Fruit fly (Drosophila melanogaster) whole organism, embryonic: Measurements from ENCODE around the gene Coq5.

Experiments
- B-H1 ChIP-seq: fragments of 200-800 bp; sonication (Bioruptor generic); IDR thresholded peaks from 3 replicates; pipeline ENCODE4 v1.3.6; 2022; ENCODE audit warnings: missing biosample characterization, missing genetic modification characterization
- CG12071 ChIP-seq: fragments of 200-800 bp; sonication (Bioruptor generic); optimal IDR thresholded peaks from 3 replicates; lab custom pipeline; 2018; ENCODE audit warnings: missing biosample characterization, mild to moderate bottlenecking, missing genetic modification characterization
- CG12744 ChIP-seq: fragments of 200-800 bp; sonication (Bioruptor generic); optimal IDR thresholded peaks from 2 replicates; lab custom pipeline; 2016; ENCODE audit warnings: missing biosample characterization, missing genetic modification characterization
- CG13775 ChIP-seq: fragments of 200-800 bp; sonication (Bioruptor generic); optimal IDR thresholded peaks from 3 replicates; lab custom pipeline; 2017; ENCODE audit warnings: missing biosample characterization, mild to moderate bottlenecking, missing genetic modification characterization
- CG15601 ChIP-seq: fragments of 200-800 bp; sonication (Bioruptor generic); optimal IDR thresholded peaks from 3 replicates; lab custom pipeline; 2019; ENCODE audit warnings: missing biosample characterization, mild to moderate bottlenecking, missing genetic modification characterization, moderate library complexity
- CG16863 ChIP-seq: fragments of 200-800 bp; sonication (Bioruptor generic); optimal IDR thresholded peaks from 3 replicates; lab custom pipeline; 2016; ENCODE audit warnings: missing biosample characterization, missing genetic modification characterization
- CG17328 ChIP-seq: fragments of 200-800 bp; sonication (Bioruptor generic); IDR thresholded peaks from 2 replicates; pipeline ENCODE4 v1.3.6; 2022; ENCODE audit warnings: missing biosample characterization, missing genetic modification characterization
- CG17912 ChIP-seq: fragments of 200-800 bp; sonication (Bioruptor generic); optimal IDR thresholded peaks from 2 replicates; lab custom pipeline; 2018; ENCODE audit warnings: missing biosample characterization, mild to moderate bottlenecking, missing genetic modification characterization
- CG18476 ChIP-seq: fragments of 200-800 bp; sonication (Bioruptor generic); optimal IDR thresholded peaks from 2 replicates; lab custom pipeline; 2016; ENCODE audit warnings: missing biosample characterization, mild to moderate bottlenecking, missing genetic modification characterization
- CG2889 ChIP-seq: fragments of 200-800 bp; sonication (Bioruptor generic); IDR thresholded peaks from 3 replicates; pipeline ENCODE4 v1.3.6; 2022; ENCODE audit warnings: missing biosample characterization, missing genetic modification characterization
- CG4328 ChIP-seq: fragments of 200-800 bp; sonication (Bioruptor generic); optimal IDR thresholded peaks from 3 replicates; lab custom pipeline; 2017; ENCODE audit warnings: missing biosample characterization, missing genetic modification reagents, missing genetic modification characterization
- CG4360 ChIP-seq: fragments of 200-800 bp; sonication (Bioruptor generic); IDR thresholded peaks from 2 replicates; pipeline ENCODE4 v1.3.6; 2022; ENCODE audit warnings: missing biosample characterization, missing genetic modification characterization
- CG4617 ChIP-seq: fragments of 200-800 bp; sonication (Bioruptor generic); optimal IDR thresholded peaks from 3 replicates; lab custom pipeline; 2016; ENCODE audit warnings: missing biosample characterization, missing genetic modification characterization, borderline replicate concordance
- CG5180 ChIP-seq: fragments of 200-800 bp; sonication (Bioruptor generic); optimal IDR thresholded peaks from 3 replicates; lab custom pipeline; 2017; ENCODE audit warnings: missing biosample characterization, missing genetic modification characterization, mild to moderate bottlenecking, moderate library complexity, missing genetic modification reagents
- CG5245 ChIP-seq: fragments of 200-800 bp; sonication (Bioruptor generic); optimal IDR thresholded peaks from 3 replicates; lab custom pipeline; 2016; ENCODE audit warnings: missing biosample characterization, missing genetic modification characterization
- CG6272 ChIP-seq: fragments of 200-800 bp; sonication (Bioruptor generic); IDR thresholded peaks from 2 replicates; pipeline ENCODE4 v1.3.6; 2022; ENCODE audit warnings: missing biosample characterization, missing genetic modification characterization
- CG6683 ChIP-seq: fragments of 200-800 bp; sonication (Bioruptor generic); optimal IDR thresholded peaks from 2 replicates; lab custom pipeline; 2017; ENCODE audit warnings: missing biosample characterization, mild to moderate bottlenecking, missing genetic modification characterization, missing genetic modification reagents
- CG7786 ChIP-seq: fragments of 200-800 bp; sonication (Bioruptor generic); optimal IDR thresholded peaks from 2 replicates; lab custom pipeline; 2016; ENCODE audit warnings: missing biosample characterization, missing genetic modification characterization
- CG8765 ChIP-seq: fragments of 200-800 bp; sonication (Bioruptor generic); IDR thresholded peaks from 2 replicates; pipeline ENCODE4 v1.3.6; 2022; ENCODE audit warnings: missing biosample characterization, missing genetic modification characterization
- D ChIP-seq, 2 experiments: fragments of 200-800 bp in 1 of 2; fragments of >200 bp in 1 of 2; sonication (Bioruptor generic) in 1 of 2; optimal IDR thresholded peaks; 2 replicates in 1 of 2; 3 replicates in 1 of 2; lab custom pipeline; 2017; ENCODE audit warnings: mild to moderate bottlenecking in 1 of 2, missing biosample characterization in 1 of 2, missing genetic modification characterization in 1 of 2, missing genetic modification reagents in 1 of 2
- Dbx ChIP-seq: fragments of 200-800 bp; sonication (Bioruptor generic); IDR thresholded peaks from 3 replicates; pipeline ENCODE4 v1.3.6; 2022; ENCODE audit warnings: missing biosample characterization, missing genetic modification characterization
- Dll ChIP-seq: fragments of 200-800 bp; sonication (Bioruptor generic); IDR thresholded peaks from 4 replicates; pipeline ENCODE4 v1.3.6; 2022; ENCODE audit warnings: missing biosample characterization, missing genetic modification characterization; ENCODE audit not compliant: partially characterized antibody
- Eip74EF ChIP-seq, 2 experiments: fragments of 200-800 bp in 1 of 2; fragments of >200 bp in 1 of 2; sonication (Bioruptor generic) in 1 of 2; optimal IDR thresholded peaks; 2 replicates each; lab custom pipeline; 2017 to 2019; ENCODE audit warnings: missing biosample characterization in 2 of 2, missing genetic modification characterization in 2 of 2, mild to moderate bottlenecking in 1 of 2, moderate library complexity in 1 of 2
- Elba2 ChIP-seq: fragments of 200-800 bp; sonication (Bioruptor generic); optimal IDR thresholded peaks from 3 replicates; lab custom pipeline; 2016; ENCODE audit warnings: missing biosample characterization, missing genetic modification characterization
- HLHmδ ChIP-seq: fragments of 200-800 bp; sonication (Bioruptor generic); optimal IDR thresholded peaks from 2 replicates; lab custom pipeline; 2018; ENCODE audit warnings: missing biosample characterization, mild to moderate bottlenecking, missing genetic modification characterization, moderate library complexity
- Hmx ChIP-seq: fragments of 200-800 bp; sonication (Bioruptor generic); optimal IDR thresholded peaks from 2 replicates; lab custom pipeline; 2016; ENCODE audit warnings: missing biosample characterization, missing genetic modification characterization
- Max ChIP-seq: fragments of 200-800 bp; sonication (Bioruptor generic); optimal IDR thresholded peaks from 2 replicates; lab custom pipeline; 2016; ENCODE audit warnings: missing biosample characterization, mild to moderate bottlenecking, missing genetic modification characterization
- Mrtf ChIP-seq: fragments of 200-800 bp; sonication (Bioruptor generic); IDR thresholded peaks from 3 replicates; pipeline ENCODE4 v1.3.6; 2022; ENCODE audit warnings: missing biosample characterization, missing genetic modification characterization
- Neu2 ChIP-seq: fragments of 200-800 bp; sonication (Bioruptor generic); optimal IDR thresholded peaks from 3 replicates; lab custom pipeline; 2016; ENCODE audit warnings: missing biosample characterization, missing genetic modification characterization, borderline replicate concordance
- Nf-YB ChIP-seq: fragments of 200-800 bp; sonication (Bioruptor generic); optimal IDR thresholded peaks from 3 replicates; lab custom pipeline; 2019; ENCODE audit warnings: missing biosample characterization, mild to moderate bottlenecking, missing genetic modification characterization, moderate library complexity
- Scr ChIP-seq: fragments of 200-800 bp; sonication (Bioruptor generic); IDR thresholded peaks from 2 replicates; pipeline ENCODE4 v1.3.6; 2022; ENCODE audit warnings: missing biosample characterization, missing genetic modification characterization; ENCODE audit not compliant: partially characterized antibody
- Vsx1 ChIP-seq: fragments of 200-800 bp; sonication (Bioruptor generic); optimal IDR thresholded peaks from 2 replicates; lab custom pipeline; 2017; ENCODE audit warnings: missing biosample characterization, mild to moderate bottlenecking, missing genetic modification characterization, missing genetic modification reagents
- ap ChIP-seq: fragments of 200-800 bp; sonication (Bioruptor generic); IDR thresholded peaks from 2 replicates; pipeline ENCODE4 v1.3.6; 2022; ENCODE audit warnings: missing biosample characterization, missing genetic modification characterization
- bcd ChIP-seq: fragments of 200-800 bp; sonication (Bioruptor generic); optimal IDR thresholded peaks from 2 replicates; lab custom pipeline; 2017; ENCODE audit warnings: missing biosample characterization, mild to moderate bottlenecking, missing genetic modification characterization
- cg ChIP-seq: fragments of 200-800 bp; sonication (Bioruptor generic); optimal IDR thresholded peaks from 3 replicates; lab custom pipeline; 2019; ENCODE audit warnings: missing biosample characterization, mild to moderate bottlenecking, missing genetic modification characterization, moderate library complexity
- chinmo ChIP-seq: fragments of 200-800 bp; sonication (Bioruptor generic); IDR thresholded peaks from 4 replicates; pipeline ENCODE4 v1.3.6; 2022; ENCODE audit warnings: missing biosample characterization, missing genetic modification characterization; ENCODE audit not compliant: partially characterized antibody
- dimm ChIP-seq: fragments of 200-800 bp; sonication (Bioruptor generic); IDR thresholded peaks from 2 replicates; pipeline ENCODE4 v1.3.6; 2022; ENCODE audit warnings: missing biosample characterization, missing genetic modification characterization
- emc ChIP-seq: fragments of 200-800 bp; sonication (Bioruptor generic); optimal IDR thresholded peaks from 2 replicates; lab custom pipeline; 2016; ENCODE audit warnings: missing biosample characterization, missing genetic modification characterization
- fu2 ChIP-seq: fragments of 200-800 bp; sonication (Bioruptor generic); optimal IDR thresholded peaks from 2 replicates; lab custom pipeline; 2016; ENCODE audit warnings: missing biosample characterization, missing genetic modification characterization
- grau ChIP-seq: fragments of 200-800 bp; optimal IDR thresholded peaks from 3 replicates; lab custom pipeline; 2019; ENCODE audit warnings: missing biosample characterization, mild to moderate bottlenecking, missing genetic modification characterization, moderate library complexity
- grn ChIP-seq: fragments of 200-800 bp; sonication (Bioruptor generic); optimal IDR thresholded peaks from 3 replicates; lab custom pipeline; 2017; ENCODE audit warnings: missing biosample characterization, missing genetic modification characterization
- hbn ChIP-seq: fragments of 200-800 bp; sonication (Bioruptor generic); IDR thresholded peaks from 2 replicates; pipeline ENCODE4 v1.3.6; 2022; ENCODE audit warnings: missing biosample characterization, missing genetic modification characterization; ENCODE audit not compliant: partially characterized antibody
- nerfin-1 ChIP-seq: fragments of 200-800 bp; sonication (Bioruptor generic); optimal IDR thresholded peaks from 3 replicates; lab custom pipeline; 2019; ENCODE audit warnings: missing biosample characterization, mild to moderate bottlenecking, missing genetic modification characterization, moderate library complexity
- nmo ChIP-seq: fragments of 200-800 bp; sonication (Bioruptor generic); optimal IDR thresholded peaks from 2 replicates; lab custom pipeline; 2018; ENCODE audit warnings: missing biosample characterization, mild to moderate bottlenecking, missing genetic modification characterization, moderate library complexity
- odd ChIP-seq: fragments of 200-800 bp; sonication (Bioruptor generic); optimal IDR thresholded peaks from 2 replicates; lab custom pipeline; 2017; ENCODE audit warnings: missing biosample characterization, mild to moderate bottlenecking, missing genetic modification characterization
- otp ChIP-seq: fragments of 200-800 bp; sonication (Bioruptor generic); IDR thresholded peaks from 3 replicates; pipeline ENCODE4, ENCODE4 v1.3.6; 2022; ENCODE audit warnings: missing biosample characterization, missing genetic modification characterization
- pnt ChIP-seq: fragments of 200-800 bp; sonication (Bioruptor generic); optimal IDR thresholded peaks from 3 replicates; lab custom pipeline; 2016; ENCODE audit warnings: missing biosample characterization, missing genetic modification characterization
- slp2 ChIP-seq: fragments of 200-800 bp; sonication (Bioruptor generic); optimal IDR thresholded peaks from 2 replicates; lab custom pipeline; 2016; ENCODE audit warnings: missing biosample characterization, missing genetic modification characterization
- yki ChIP-seq: fragments of >200 bp; optimal IDR thresholded peaks from 3 replicates; lab custom pipeline; 2018
- z ChIP-seq: fragments of 200-800 bp; sonication (Bioruptor generic); IDR thresholded peaks from 3 replicates; pipeline ENCODE4 v1.3.6; 2022; ENCODE audit warnings: missing biosample characterization, missing genetic modification characterization

Coq5 gene

dm6 chrX:13238294-13238917, 44.1 kb upstream of the Coq5 start (continued):
- TF ChIP-seq CG17912: no peak
- 0 out of 4 replicates have a peak, but pooled peaks have one; percentile 22 for TF ChIP-seq chinmo (GFP tag; lab: Robert Waterston, UW)
- TF ChIP-seq fu2: no peak
- TF ChIP-seq Vsx1 (GFP tag; lab: Kevin White, UChicago): no peak
- no peak for TF ChIP-seq D (optimal IDR thresholded peaks at IDR 0.05; lab: Kevin White, UChicago)
- TF ChIP-seq D (GFP tag; optimal IDR thresholded peaks at IDR 0.05; lab: Kevin White, UChicago): no peak
- no peak for TF ChIP-seq Dbx (GFP tag; lab: Robert Waterston, UW)
- TF ChIP-seq CG4617: no peak
- TF ChIP-seq otp: no peak
- no peak for TF ChIP-seq Mrtf (GFP tag; lab: Robert Waterston, UW)
- TF ChIP-seq CG12071: no peak
- TF ChIP-seq CG17328: 0 out of 2 replicates have a peak, but pooled peaks have one; percentile 14
- no peak for TF ChIP-seq grn (GFP tag; lab: Kevin White, UChicago)
- no peak for TF ChIP-seq ap
- no peak for TF ChIP-seq B-H1
- TF ChIP-seq Neu2 (GFP tag; lab: Kevin White, UChicago): no peak
- no peak for TF ChIP-seq cg (GFP tag; lab: Kevin White, UChicago)
- no peak for TF ChIP-seq Max (GFP tag; lab: Kevin White, UChicago)
- no peak for TF ChIP-seq yki (lab: Kevin White, UChicago)
- TF ChIP-seq CG5180: peak; percentile 50
- TF ChIP-seq Dll (GFP tag; lab: Robert Waterston, UW): no peak
- TF ChIP-seq CG2889 (GFP tag; lab: Robert Waterston, UW): no peak
- no peak for TF ChIP-seq CG4328 (GFP tag; lab: Kevin White, UChicago)
- TF ChIP-seq HLHmδ (GFP tag; lab: Kevin White, UChicago): no peak
- no peak for TF ChIP-seq slp2 (GFP tag; lab: Kevin White, UChicago)
- peak in 1 of 2 experiments; percentile 10 for TF ChIP-seq Eip74EF (GFP tag; optimal IDR thresholded peaks at IDR 0.05; lab: Kevin White, UChicago)
- no peak for TF ChIP-seq Hmx (GFP tag; lab: Kevin White, UChicago)
- no peak for TF ChIP-seq CG12744 (GFP tag; lab: Kevin White, UChicago)
- peak; percentile 23 for TF ChIP-seq nmo (GFP tag; lab: Kevin White, UChicago)
- no peak for TF ChIP-seq CG5245
- no peak for TF ChIP-seq CG6683 (GFP tag; lab: Kevin White, UChicago)
- no peak for TF ChIP-seq CG6272 (GFP tag; lab: Robert Waterston, UW)
- TF ChIP-seq CG4360 (GFP tag; lab: Robert Waterston, UW): no peak
- TF ChIP-seq CG13775 (GFP tag; lab: Kevin White, UChicago): no peak
- no peak for TF ChIP-seq dimm (GFP tag; lab: Robert Waterston, UW)
- TF ChIP-seq Scr (GFP tag; lab: Robert Waterston, UW): no peak
- TF ChIP-seq Nf-YB: no peak
- no peak for TF ChIP-seq CG15601 (tag; lab: Kevin White, UChicago)
- no peak for TF ChIP-seq emc (GFP tag; lab: Kevin White, UChicago)
- peak; percentile 76 for TF ChIP-seq z (GFP tag; lab: Robert Waterston, UW)
- peak; percentile 12 for TF ChIP-seq grau (tag; lab: Kevin White, UChicago)
- TF ChIP-seq Elba2 (GFP tag; lab: Kevin White, UChicago): no peak
- no peak for TF ChIP-seq CG7786 (GFP tag; lab: Kevin White, UChicago)
- TF ChIP-seq odd (GFP tag; lab: Kevin White, UChicago): no peak
- no peak for TF ChIP-seq bcd
- TF ChIP-seq pnt: no peak
- TF ChIP-seq CG18476: no peak
- TF ChIP-seq nerfin-1: no peak
- TF ChIP-seq CG8765 (GFP tag; lab: Robert Waterston, UW): no peak
- TF ChIP-seq CG16863 (GFP tag; lab: Kevin White, UChicago): no peak
- TF ChIP-seq hbn: no peak
